Fruit fly (Drosophila melanogaster): Measurements from ENCODE around the gene Octalpha2R.

The Octalpha2R gene

dm6 chr3R:18849148-18849547, at the start of gene Octalpha2R:
Gene Octalpha2R (minus strand): TSS chr3R:18849224.
- TF ChIP-seq Myc (optimal IDR thresholded peaks at IDR 0.05) (no peak), ttk (optimal IDR thresholded peaks at IDR 0.05) (no peak), psq (optimal IDR thresholded peaks at IDR 0.05) (no peak), insv (optimal IDR thresholded peaks at IDR 0.05) (no peak), h (optimal IDR thresholded peaks at IDR 0.05) (no peak), Sin3A (optimal IDR thresholded peaks at IDR 0.05) (no peak)

- TF ChIP-seq psq (optimal IDR thresholded peaks at IDR 0.05) (no peak), insv (optimal IDR thresholded peaks at IDR 0.05) (no peak), Myc (optimal IDR thresholded peaks at IDR 0.05) (no peak), ttk (optimal IDR thresholded peaks at IDR 0.05) (no peak), Sin3A (optimal IDR thresholded peaks at IDR 0.05) (no peak), h (optimal IDR thresholded peaks at IDR 0.05) (no peak)
These were observed 48.8 kb upstream of the Octalpha2R start, which contains the start of gene CG14297 for dm6 chr3R:18897821-18898220. Gene CG14297 (plus strand): TSS chr3R:18898121.

dm6 chr3R:18895227-18895626, 46.2 kb upstream of the Octalpha2R start:
- no peak for TF ChIP-seq ttk (optimal IDR thresholded peaks at IDR 0.05)

dm6 chr3R:18875228-18875627, 26.2 kb upstream of the Octalpha2R start, which contains the start of gene CG14298:
Gene CG14298 (plus strand): TSS chr3R:18875528.
- no peak for TF ChIP-seq Sin3A (optimal IDR thresholded peaks at IDR 0.05)
- no peak for TF ChIP-seq psq (optimal IDR thresholded peaks at IDR 0.05)
- TF ChIP-seq h (optimal IDR thresholded peaks at IDR 0.05), result no peak
- TF ChIP-seq insv (optimal IDR thresholded peaks at IDR 0.05), result no peak
- no peak for TF ChIP-seq ttk (optimal IDR thresholded peaks at IDR 0.05)
- TF ChIP-seq Myc (optimal IDR thresholded peaks at IDR 0.05), result no peak

- TF ChIP-seq ttk (optimal IDR thresholded peaks at IDR 0.05) (no peak), Sin3A (optimal IDR thresholded peaks at IDR 0.05) (no peak), Myc (optimal IDR thresholded peaks at IDR 0.05) (no peak), h (optimal IDR thresholded peaks at IDR 0.05) (no peak), insv (optimal IDR thresholded peaks at IDR 0.05) (no peak), psq (optimal IDR thresholded peaks at IDR 0.05) (no peak)
These were observed 2.7 kb upstream of the Octalpha2R start, which contains the start of gene CG31226 for dm6 chr3R:18851698-18852097. Gene CG31226 (minus strand): TSS chr3R:18851798.

dm6 chr3R:18804278-18804903, 44.6 kb downstream of the Octalpha2R start:
- TF ChIP-seq Sin3A (optimal IDR thresholded peaks at IDR 0.05), result no peak
- no peak for TF ChIP-seq psq (optimal IDR thresholded peaks at IDR 0.05)
- TF ChIP-seq Myc (optimal IDR thresholded peaks at IDR 0.05), result no peak
- no peak for TF ChIP-seq ttk (optimal IDR thresholded peaks at IDR 0.05)
- no peak for TF ChIP-seq h (optimal IDR thresholded peaks at IDR 0.05)
- no peak for TF ChIP-seq insv (optimal IDR thresholded peaks at IDR 0.05)

- no peak for TF ChIP-seq Sin3A (optimal IDR thresholded peaks at IDR 0.05)
These were observed 50.3 kb downstream of the Octalpha2R start for dm6 chr3R:18798759-18799158.

dm6 chr3R:18796256-18796655, 52.8 kb downstream of the Octalpha2R start:
- no peak for TF ChIP-seq ttk (optimal IDR thresholded peaks at IDR 0.05)
- no peak for TF ChIP-seq psq (optimal IDR thresholded peaks at IDR 0.05)
- no peak for TF ChIP-seq h (optimal IDR thresholded peaks at IDR 0.05)
- no peak for TF ChIP-seq insv (optimal IDR thresholded peaks at IDR 0.05)
- TF ChIP-seq Myc (optimal IDR thresholded peaks at IDR 0.05), result no peak
- TF ChIP-seq Sin3A (optimal IDR thresholded peaks at IDR 0.05), result no peak

- TF ChIP-seq insv (optimal IDR thresholded peaks at IDR 0.05), result no peak
- TF ChIP-seq psq (optimal IDR thresholded peaks at IDR 0.05), result no peak
- TF ChIP-seq Myc (optimal IDR thresholded peaks at IDR 0.05), result no peak
- no peak for TF ChIP-seq Sin3A (optimal IDR thresholded peaks at IDR 0.05)
These were observed 53.8 kb downstream of the Octalpha2R start, which contains the start of gene CG7720 for dm6 chr3R:18795000-18795810. Gene CG7720 (minus strand): TSS chr3R:18795169.

dm6 chr3R:18794051-18794450, 55.0 kb downstream of the Octalpha2R start:
- TF ChIP-seq insv (optimal IDR thresholded peaks at IDR 0.05) (no peak), Sin3A (optimal IDR thresholded peaks at IDR 0.05) (no peak), psq (optimal IDR thresholded peaks at IDR 0.05) (no peak), h (optimal IDR thresholded peaks at IDR 0.05) (no peak), ttk (optimal IDR thresholded peaks at IDR 0.05) (no peak), Myc (optimal IDR thresholded peaks at IDR 0.05) (no peak)

- no peak for TF ChIP-seq Myc (optimal IDR thresholded peaks at IDR 0.05)
- TF ChIP-seq psq (optimal IDR thresholded peaks at IDR 0.05), result no peak
- TF ChIP-seq insv (optimal IDR thresholded peaks at IDR 0.05), result no peak
- TF ChIP-seq Sin3A (optimal IDR thresholded peaks at IDR 0.05), result no peak
- TF ChIP-seq h (optimal IDR thresholded peaks at IDR 0.05), result no peak
- no peak for TF ChIP-seq ttk (optimal IDR thresholded peaks at IDR 0.05)
These were observed 58.4 kb downstream of the Octalpha2R start for dm6 chr3R:18790619-18791018.

- no peak for TF ChIP-seq ttk (optimal IDR thresholded peaks at IDR 0.05)
- no peak for TF ChIP-seq insv (optimal IDR thresholded peaks at IDR 0.05)
- TF ChIP-seq Myc (optimal IDR thresholded peaks at IDR 0.05), result no peak
- TF ChIP-seq Sin3A (optimal IDR thresholded peaks at IDR 0.05), result no peak
- TF ChIP-seq h (optimal IDR thresholded peaks at IDR 0.05), result no peak
- no peak for TF ChIP-seq psq (optimal IDR thresholded peaks at IDR 0.05)
These were observed 60.5 kb downstream of the Octalpha2R start for dm6 chr3R:18788365-18789147.
